Fruit fly (Drosophila melanogaster) whole organism, embryonic: ENCODE results near the gene BORCS5.

Experiments used
- ATbp ChIP-seq: fragments of 200-800 bp; sonication (Bioruptor generic); optimal IDR thresholded peaks from 2 replicates; lab custom pipeline; 2017; ENCODE audit warnings: missing biosample characterization, mild to moderate bottlenecking, missing genetic modification characterization, missing genetic modification reagents
- CG10462 ChIP-seq: fragments of 200-800 bp; sonication (Bioruptor generic); optimal IDR thresholded peaks from 2 replicates; lab custom pipeline; 2016; ENCODE audit warnings: missing biosample characterization, missing genetic modification characterization
- CG11456 ChIP-seq: fragments of 200-800 bp; sonication (Bioruptor generic); IDR thresholded peaks from 3 replicates; pipeline ENCODE4 v1.3.6; 2022; ENCODE audit warnings: missing biosample characterization, missing genetic modification characterization
- CG11504 ChIP-seq: fragments of 200-800 bp; sonication (Bioruptor generic); optimal IDR thresholded peaks from 3 replicates; lab custom pipeline; 2019; ENCODE audit warnings: missing biosample characterization, mild to moderate bottlenecking, missing genetic modification characterization, moderate library complexity
- CG12071 ChIP-seq: fragments of 200-800 bp; sonication (Bioruptor generic); optimal IDR thresholded peaks from 3 replicates; lab custom pipeline; 2018; ENCODE audit warnings: missing biosample characterization, mild to moderate bottlenecking, missing genetic modification characterization
- CG1233 ChIP-seq: fragments of 200-800 bp; sonication (Bioruptor generic); optimal IDR thresholded peaks from 4 replicates; lab custom pipeline; 2018; ENCODE audit warnings: missing biosample characterization, mild to moderate bottlenecking, missing genetic modification characterization
- CG12391 ChIP-seq: fragments of 200-800 bp; sonication (Bioruptor generic); optimal IDR thresholded peaks from 3 replicates; lab custom pipeline; 2018; ENCODE audit warnings: missing biosample characterization, mild to moderate bottlenecking, missing genetic modification characterization, moderate library complexity
- CG13775 ChIP-seq: fragments of 200-800 bp; sonication (Bioruptor generic); optimal IDR thresholded peaks from 3 replicates; lab custom pipeline; 2017; ENCODE audit warnings: missing biosample characterization, mild to moderate bottlenecking, missing genetic modification characterization
- CG13894 ChIP-seq: fragments of 200-800 bp; sonication (Bioruptor generic); optimal IDR thresholded peaks from 3 replicates; lab custom pipeline; 2018; ENCODE audit warnings: missing biosample characterization, mild to moderate bottlenecking, missing genetic modification characterization, moderate library complexity
- CG17612 ChIP-seq: fragments of 200-800 bp; sonication (Bioruptor generic); IDR thresholded peaks from 2 replicates; pipeline ENCODE4 v1.3.6; 2022; ENCODE audit warnings: missing biosample characterization, missing genetic modification characterization
- CG18764 ChIP-seq: fragments of 200-800 bp; sonication (Bioruptor generic); optimal IDR thresholded peaks from 3 replicates; lab custom pipeline; 2016; ENCODE audit warnings: missing biosample characterization, missing genetic modification characterization
- CG2678 ChIP-seq: fragments of 200-800 bp; sonication (Bioruptor generic); optimal IDR thresholded peaks from 3 replicates; lab custom pipeline; 2019; ENCODE audit warnings: missing biosample characterization, mild to moderate bottlenecking, missing genetic modification characterization, moderate library complexity
- CG3281 ChIP-seq: fragments of 200-800 bp; sonication (Bioruptor generic); optimal IDR thresholded peaks from 3 replicates; lab custom pipeline; 2017; ENCODE audit warnings: missing biosample characterization, mild to moderate bottlenecking, missing genetic modification characterization
- CG6654 ChIP-seq: fragments of 200-800 bp; sonication (Bioruptor generic); optimal IDR thresholded peaks from 2 replicates; lab custom pipeline; 2017; ENCODE audit warnings: missing biosample characterization, mild to moderate bottlenecking, missing genetic modification characterization
- CG6683 ChIP-seq: fragments of 200-800 bp; sonication (Bioruptor generic); optimal IDR thresholded peaks from 2 replicates; lab custom pipeline; 2017; ENCODE audit warnings: missing biosample characterization, mild to moderate bottlenecking, missing genetic modification characterization, missing genetic modification reagents
- CG7839 ChIP-seq: fragments of 200-800 bp; sonication (Bioruptor generic); optimal IDR thresholded peaks from 3 replicates; lab custom pipeline; 2018; ENCODE audit warnings: missing biosample characterization, mild to moderate bottlenecking, missing genetic modification characterization, moderate library complexity
- CG7987 ChIP-seq: fragments of 200-800 bp; sonication (Bioruptor generic); optimal IDR thresholded peaks from 2 replicates; lab custom pipeline; 2018; ENCODE audit warnings: missing biosample characterization, mild to moderate bottlenecking, missing genetic modification characterization, moderate library complexity
- CG8388 ChIP-seq: fragments of 200-800 bp; sonication (Bioruptor generic); optimal IDR thresholded peaks from 2 replicates; lab custom pipeline; 2019; ENCODE audit warnings: missing biosample characterization, mild to moderate bottlenecking, missing genetic modification characterization, moderate library complexity
- CG8924 ChIP-seq: fragments of 200-800 bp; optimal IDR thresholded peaks from 3 replicates; lab custom pipeline; 2019; ENCODE audit warnings: missing biosample characterization, mild to moderate bottlenecking, missing genetic modification characterization, moderate library complexity
- CG9727 ChIP-seq: fragments of 200-800 bp; sonication (Bioruptor generic); optimal IDR thresholded peaks from 3 replicates; lab custom pipeline; 2017; ENCODE audit warnings: missing biosample characterization, mild to moderate bottlenecking, missing genetic modification characterization
- CkIIα-i1 ChIP-seq: fragments of 200-800 bp; sonication (Bioruptor generic); IDR thresholded peaks from 2 replicates; pipeline ENCODE4 v1.3.6; 2022; ENCODE audit warnings: missing biosample characterization, missing genetic modification characterization
- CoRest ChIP-seq: fragments of 200-800 bp; sonication (Bioruptor generic); optimal IDR thresholded peaks from 3 replicates; lab custom pipeline; 2018; ENCODE audit warnings: missing biosample characterization, mild to moderate bottlenecking, missing genetic modification characterization, moderate library complexity
- D19A ChIP-seq: fragments of 200-800 bp; optimal IDR thresholded peaks from 3 replicates; lab custom pipeline; 2019; ENCODE audit warnings: missing biosample characterization, mild to moderate bottlenecking, missing genetic modification characterization, moderate library complexity
- Dip3 ChIP-seq: fragments of 200-800 bp; sonication (Bioruptor generic); optimal IDR thresholded peaks from 3 replicates; lab custom pipeline; 2016; ENCODE audit warnings: missing biosample characterization, missing genetic modification characterization
- Dll ChIP-seq: fragments of 200-800 bp; sonication (Bioruptor generic); IDR thresholded peaks from 4 replicates; pipeline ENCODE4 v1.3.6; 2022; ENCODE audit warnings: missing biosample characterization, missing genetic modification characterization; ENCODE audit not compliant: partially characterized antibody
- Dp ChIP-seq: fragments of 200-800 bp; sonication (Bioruptor generic); optimal IDR thresholded peaks from 2 replicates; lab custom pipeline; 2018; ENCODE audit warnings: missing biosample characterization, mild to moderate bottlenecking, missing genetic modification characterization, moderate library complexity
- Hr51 ChIP-seq, 2 experiments: fragments of 200-800 bp; sonication (Bioruptor generic); optimal IDR thresholded peaks; 2 replicates in 1 of 2; 3 replicates in 1 of 2; lab custom pipeline; 2016 to 2018; ENCODE audit warnings: missing biosample characterization in 2 of 2, missing genetic modification characterization in 2 of 2, mild to moderate bottlenecking in 1 of 2, moderate library complexity in 1 of 2
- NK7.1 ChIP-seq: fragments of 200-800 bp; sonication (Bioruptor generic); optimal IDR thresholded peaks from 3 replicates; lab custom pipeline; 2016; ENCODE audit warnings: missing biosample characterization, missing genetic modification characterization
- Oli ChIP-seq: fragments of 200-800 bp; sonication (Bioruptor generic); optimal IDR thresholded peaks from 2 replicates; lab custom pipeline; 2018; ENCODE audit warnings: missing biosample characterization, mild to moderate bottlenecking, missing genetic modification characterization, moderate library complexity
- Sox100B ChIP-seq: fragments of 200-800 bp; sonication (Bioruptor generic); optimal IDR thresholded peaks from 3 replicates; lab custom pipeline; 2018; ENCODE audit warnings: missing biosample characterization, mild to moderate bottlenecking, missing genetic modification characterization
- Ssrp ChIP-seq: fragments of 200-800 bp; sonication (Bioruptor generic); optimal IDR thresholded peaks from 2 replicates; lab custom pipeline; 2018; ENCODE audit warnings: missing biosample characterization, mild to moderate bottlenecking, missing genetic modification characterization, moderate library complexity
- ab ChIP-seq: fragments of 200-800 bp; sonication (Bioruptor generic); optimal IDR thresholded peaks from 2 replicates; lab custom pipeline; 2016; ENCODE audit warnings: missing biosample characterization, missing genetic modification characterization
- ara ChIP-seq: fragments of 200-800 bp; sonication (Bioruptor generic); IDR thresholded peaks from 2 replicates; pipeline ENCODE4 v1.3.6; 2022; ENCODE audit warnings: missing biosample characterization, missing genetic modification characterization
- ase ChIP-seq: fragments of 200-800 bp; sonication (Bioruptor generic); IDR thresholded peaks from 3 replicates; pipeline ENCODE4 v1.3.6; 2022; ENCODE audit warnings: missing biosample characterization, missing genetic modification characterization
- dmrt99B ChIP-seq: fragments of 200-800 bp; sonication (Bioruptor generic); optimal IDR thresholded peaks from 2 replicates; lab custom pipeline; 2018; ENCODE audit warnings: missing biosample characterization, mild to moderate bottlenecking, missing genetic modification characterization, moderate library complexity
- ind ChIP-seq: fragments of 200-800 bp; sonication (Bioruptor generic); optimal IDR thresholded peaks from 3 replicates; lab custom pipeline; 2016; ENCODE audit warnings: missing biosample characterization, missing genetic modification characterization
- jumu ChIP-seq: fragments of 200-800 bp; sonication (Bioruptor generic); optimal IDR thresholded peaks from 3 replicates; lab custom pipeline; 2016; ENCODE audit warnings: missing biosample characterization, missing genetic modification characterization
- mld ChIP-seq: fragments of 200-800 bp; sonication (Bioruptor generic); IDR thresholded peaks from 3 replicates; pipeline ENCODE4 v1.3.6; 2022; ENCODE audit warnings: missing biosample characterization, missing genetic modification characterization; ENCODE audit not compliant: partially characterized antibody
- repo ChIP-seq: fragments of 200-800 bp; sonication (Bioruptor generic); optimal IDR thresholded peaks from 2 replicates; lab custom pipeline; 2016; ENCODE audit warnings: missing biosample characterization, missing genetic modification characterization
- tgo ChIP-seq: fragments of 200-800 bp; sonication (Bioruptor generic); IDR thresholded peaks from 3 replicates; pipeline ENCODE4 v1.3.6; 2022; ENCODE audit warnings: missing biosample characterization, missing genetic modification characterization
- trem ChIP-seq: fragments of 200-800 bp; optimal IDR thresholded peaks from 3 replicates; lab custom pipeline; 2019; ENCODE audit warnings: missing biosample characterization, mild to moderate bottlenecking, missing genetic modification characterization, moderate library complexity
- vvl ChIP-seq: fragments of 200-800 bp; sonication (Bioruptor generic); IDR thresholded peaks from 2 replicates; pipeline ENCODE4 v1.3.6; 2022; ENCODE audit warnings: missing biosample characterization, missing genetic modification characterization
- wor ChIP-seq: fragments of 200-800 bp; sonication (Bioruptor generic); IDR thresholded peaks from 2 replicates; pipeline ENCODE4 v1.3.6; 2022; ENCODE audit warnings: missing biosample characterization, missing genetic modification characterization

The BORCS5 gene

dm6 chrX:11841702-11842378 is 30.7 kb downstream of the BORCS5 start (continued):
- TF ChIP-seq CG8388 (GFP tag; lab: Kevin White, UChicago) (peak; percentile 6), repo (GFP tag; lab: Kevin White, UChicago) (no peak), Oli (peak; percentile 16), CG7839 (peak; percentile 32), CG11456 (no peak), wor (GFP tag; lab: Robert Waterston, UW) (0 out of 2 replicates have a peak, but pooled peaks have one; percentile 20), CG1233 (no peak), CoRest (tag; lab: Kevin White, UChicago) (peak; percentile 35), ase (GFP tag; lab: Robert Waterston, UW) (no peak), CG13894 (tag; lab: Kevin White, UChicago) (no peak), CG11504 (tag; lab: Kevin White, UChicago) (peak; percentile 68), CG12071 (no peak), Sox100B (GFP tag; lab: Kevin White, UChicago) (peak; percentile 62), vvl (GFP tag; lab: Robert Waterston, UW) (peak; percentile 36; the same call in 1 of the 2 replicates), CG2678 (tag; lab: Kevin White, UChicago) (peak; percentile 51), mld (GFP tag; lab: Robert Waterston, UW) (no peak), CG12391 (peak; percentile 44), Ssrp (peak; percentile 18), trem (tag; lab: Kevin White, UChicago) (no peak), CG18764 (GFP tag; lab: Kevin White, UChicago) (no peak), CG6683 (no peak), CG8924 (tag; lab: Kevin White, UChicago) (peak; percentile 33), ATbp (GFP tag; lab: Kevin White, UChicago) (peak; percentile 28), Hr51 (GFP tag; optimal IDR thresholded peaks at IDR 0.05; lab: Kevin White, UChicago) (peak in 1 of 2 experiments; percentile 75), D19A (tag; lab: Kevin White, UChicago) (peak; percentile 37), NK7.1 (GFP tag; lab: Kevin White, UChicago) (no peak), dmrt99B (tag; lab: Kevin White, UChicago) (peak; percentile 71)

dm6 chrX:11839308-11839707 is 33.3 kb downstream of the BORCS5 start, which contains the start of gene Cyp28c1:
TSS of gene Cyp28c1 (plus strand) at chrX:11839608.
- no peak for TF ChIP-seq Dp (GFP tag; lab: Kevin White, UChicago)
- no peak for TF ChIP-seq ind (GFP tag; lab: Kevin White, UChicago)
- TF ChIP-seq CG10462 = no peak
- TF ChIP-seq CG9727 = no peak
- TF ChIP-seq CG3281 (GFP tag; lab: Kevin White, UChicago) = no peak
- no peak for TF ChIP-seq CG1233
- TF ChIP-seq CG17612 = no peak
- TF ChIP-seq ara = no peak
- TF ChIP-seq ab (GFP tag; lab: Kevin White, UChicago) = no peak
- TF ChIP-seq CG13775 (GFP tag; lab: Kevin White, UChicago) = no peak
- no peak for TF ChIP-seq CkIIα-i1
- TF ChIP-seq Dll (GFP tag; lab: Robert Waterston, UW) = no peak
- no peak for TF ChIP-seq tgo
- TF ChIP-seq CG6654 (GFP tag; lab: Kevin White, UChicago) = no peak
- no peak for TF ChIP-seq Dip3 (GFP tag; lab: Kevin White, UChicago)
- TF ChIP-seq jumu (GFP tag; lab: Kevin White, UChicago) = no peak
- no peak for TF ChIP-seq CG7987 (GFP tag; lab: Kevin White, UChicago)
